Worm (Caenorhabditis elegans): ENCODE data around the gene ZK1098.3.

ce11 chrIII:9513006-9513405, 25.5 kb downstream of the ZK1098.3 start:
- TF ChIP-seq scrt-1 (GFP tag; IDR thresholded peaks at IDR 0.05) (no peak), ama-1 (optimal IDR thresholded peaks at IDR 0.05) (no peak), sea-1 (GFP tag; conservative IDR thresholded peaks at IDR 0.05) (no peak), tbx-37 (GFP tag; conservative IDR thresholded peaks at IDR 0.05) (no peak), aly-1 (tag; optimal IDR thresholded peaks at IDR 0.05) (no peak), pes-1 (GFP tag; IDR thresholded peaks at IDR 0.05) (no peak), F13C5.2 (tag; optimal IDR thresholded peaks at IDR 0.05) (no peak), flt-1 (GFP tag; IDR thresholded peaks at IDR 0.05) (no peak), ceh-36 (tag; optimal IDR thresholded peaks at IDR 0.05) (no peak)
